Worm (Caenorhabditis elegans): ENCODE results near the gene srd-1.

DNA sequence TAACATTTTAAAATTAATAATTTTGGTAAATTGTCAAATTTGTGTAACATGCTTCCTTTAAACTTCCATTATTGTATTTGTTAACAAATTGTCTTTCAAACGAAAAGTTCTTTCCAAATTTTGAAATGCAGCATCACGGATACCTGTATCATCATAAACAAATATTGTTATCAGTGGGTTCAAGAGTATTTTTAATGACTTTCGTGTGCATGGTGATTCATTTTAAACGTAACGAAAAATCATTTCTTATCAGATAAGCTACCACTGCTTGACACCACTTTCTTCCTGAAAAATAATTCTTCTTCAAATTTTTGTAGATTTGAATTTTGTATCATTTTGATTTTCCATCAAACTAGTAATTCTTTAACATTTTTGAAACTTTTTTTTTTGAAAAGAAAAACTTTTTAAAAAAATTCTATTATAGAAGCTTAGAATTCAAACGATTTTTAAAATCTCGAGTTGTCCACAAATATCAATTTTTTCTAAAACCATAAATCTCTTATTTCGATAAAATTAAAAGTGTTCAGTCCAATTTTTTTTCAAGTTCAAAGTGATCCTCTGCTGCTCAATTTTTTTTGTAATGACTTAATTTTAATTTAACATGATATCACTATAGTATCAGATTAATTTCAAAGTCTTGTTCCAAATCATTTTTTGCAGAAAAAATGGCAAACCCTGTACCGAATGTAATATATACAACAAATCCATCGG lies 48.1 kb downstream of the srd-1 start, which contains the start of gene F27E5.9:
- TF ChIP-seq ets-4 (tag; optimal IDR thresholded peaks at IDR 0.05) (no peak), dmd-4 (tag; optimal IDR thresholded peaks at IDR 0.05; ENCODE audit: borderline replicate concordance) (no peak), odd-2 (tag; optimal IDR thresholded peaks at IDR 0.05) (no peak), nfya-1 (tag; optimal IDR thresholded peaks at IDR 0.05) (no peak), che-1 (tag; optimal IDR thresholded peaks at IDR 0.05) (no peak), ztf-16 (tag; optimal IDR thresholded peaks at IDR 0.05) (no peak), pag-3 (tag; optimal IDR thresholded peaks at IDR 0.05; ENCODE audit: borderline replicate concordance) (no peak), fkh-10 (GFP tag; optimal IDR thresholded peaks at IDR 0.05) (no peak), tbx-2 (tag; optimal IDR thresholded peaks at IDR 0.05) (no peak), pha-4 (tag; optimal IDR thresholded peaks at IDR 0.05) (no peak), hlh-6 (tag; optimal IDR thresholded peaks at IDR 0.05) (no peak), pqm-1 (tag; optimal IDR thresholded peaks at IDR 0.05) (no peak)

Measured in whole organism, late embryonic.